Worm (Caenorhabditis elegans) whole organism, dauer: ENCODE results near the gene oac-2.

Experiments
- unc-62 ChIP-seq: sonication (generic microtip); optimal IDR thresholded peaks from 2 replicates; lab custom pipeline; 2017; ENCODE audit warnings: missing biosample characterization, missing genetic modification reagents, missing genetic modification characterization

oac-2 gene

ce11 chrV:3426076-3426475 lies 48.8 kb downstream of the oac-2 start, which contains the start of gene srab-22:
Gene srab-22, plus strand, starts transcription at chrV:3426376.
- no peak for TF ChIP-seq unc-62 (GFP tag; lab: Kevin White, UChicago)

ce11 chrV:3424341-3424740 lies 50.6 kb downstream of the oac-2 start, which contains the start of gene srab-21:
Gene srab-21, minus strand, starts transcription at chrV:3424441.
- no peak for TF ChIP-seq unc-62 (GFP tag; lab: Kevin White, UChicago)
